Fruit fly (Drosophila melanogaster) whole organism, embryonic: ENCODE data around the gene Rchy1.
A peak's percentile ranks its signal among the peaks of the same experiment; 100 is the strongest.

Source experiments
- ATbp ChIP-seq: fragments of 200-800 bp; sonication (Bioruptor generic); optimal IDR thresholded peaks from 2 replicates; lab custom pipeline; 2017; ENCODE audit warnings: missing biosample characterization, mild to moderate bottlenecking, missing genetic modification characterization, missing genetic modification reagents
- Adf1 ChIP-seq: fragments of 200-800 bp; sonication (Bioruptor generic); IDR thresholded peaks from 2 replicates; pipeline ENCODE4 v1.3.6; 2022; ENCODE audit warnings: missing biosample characterization, missing genetic modification characterization
- Atf3 ChIP-seq: fragments of 200-800 bp; sonication (Bioruptor generic); optimal IDR thresholded peaks from 3 replicates; lab custom pipeline; 2016; ENCODE audit warnings: missing biosample characterization, missing genetic modification characterization
- BEAF-32 ChIP-seq: fragments of 200-800 bp; sonication (Bioruptor generic); optimal IDR thresholded peaks from 3 replicates; lab custom pipeline; 2017; ENCODE audit warnings: missing biosample characterization, missing genetic modification characterization, mild to moderate bottlenecking, moderate library complexity, missing genetic modification reagents
- CG1024 ChIP-seq: fragments of 200-800 bp; sonication (Bioruptor generic); IDR thresholded peaks from 2 replicates; pipeline ENCODE4 v1.3.6; 2022; ENCODE audit warnings: missing biosample characterization, missing genetic modification characterization
- CG12155 ChIP-seq: fragments of 200-800 bp; sonication (Bioruptor generic); optimal IDR thresholded peaks from 3 replicates; lab custom pipeline; 2016; ENCODE audit warnings: missing biosample characterization, missing genetic modification characterization
- CG12769 ChIP-seq: fragments of 200-800 bp; sonication (Bioruptor generic); optimal IDR thresholded peaks from 2 replicates; lab custom pipeline; 2019; ENCODE audit warnings: missing biosample characterization, mild to moderate bottlenecking, missing genetic modification characterization, moderate library complexity
- CG13775 ChIP-seq: fragments of 200-800 bp; sonication (Bioruptor generic); optimal IDR thresholded peaks from 3 replicates; lab custom pipeline; 2017; ENCODE audit warnings: missing biosample characterization, mild to moderate bottlenecking, missing genetic modification characterization
- CG13894 ChIP-seq: fragments of 200-800 bp; sonication (Bioruptor generic); optimal IDR thresholded peaks from 3 replicates; lab custom pipeline; 2018; ENCODE audit warnings: missing biosample characterization, mild to moderate bottlenecking, missing genetic modification characterization, moderate library complexity
- CG1647 ChIP-seq: fragments of 200-800 bp; sonication (Bioruptor generic); optimal IDR thresholded peaks from 3 replicates; lab custom pipeline; 2016; ENCODE audit warnings: missing biosample characterization, missing genetic modification characterization
- CG16815 ChIP-seq: fragments of 200-800 bp; sonication (Bioruptor generic); optimal IDR thresholded peaks from 3 replicates; lab custom pipeline; 2017; ENCODE audit warnings: missing biosample characterization, mild to moderate bottlenecking, missing genetic modification characterization
- CG18764 ChIP-seq: fragments of 200-800 bp; sonication (Bioruptor generic); optimal IDR thresholded peaks from 3 replicates; lab custom pipeline; 2016; ENCODE audit warnings: missing biosample characterization, missing genetic modification characterization
- CG2116 ChIP-seq: fragments of 200-800 bp; sonication (Bioruptor generic); optimal IDR thresholded peaks from 3 replicates; lab custom pipeline; 2018; ENCODE audit warnings: missing biosample characterization, mild to moderate bottlenecking, missing genetic modification characterization
- CG2712 ChIP-seq: fragments of 200-800 bp; optimal IDR thresholded peaks from 3 replicates; lab custom pipeline; 2019; ENCODE audit warnings: missing biosample characterization, mild to moderate bottlenecking, missing genetic modification characterization, moderate library complexity
- CG32532 ChIP-seq: fragments of 200-800 bp; sonication (Bioruptor generic); IDR thresholded peaks from 2 replicates; pipeline ENCODE4 v1.3.6; 2022; ENCODE audit warnings: missing biosample characterization, missing genetic modification characterization
- CG33213 ChIP-seq: fragments of 200-800 bp; sonication (Bioruptor generic); optimal IDR thresholded peaks from 3 replicates; lab custom pipeline; 2016; ENCODE audit warnings: missing biosample characterization, missing genetic modification characterization
- CG4328 ChIP-seq: fragments of 200-800 bp; sonication (Bioruptor generic); optimal IDR thresholded peaks from 3 replicates; lab custom pipeline; 2017; ENCODE audit warnings: missing biosample characterization, missing genetic modification reagents, missing genetic modification characterization
- CG43689 ChIP-seq: fragments of 200-800 bp; sonication (Bioruptor generic); IDR thresholded peaks from 2 replicates; pipeline ENCODE4 v1.3.6; 2022; ENCODE audit warnings: missing biosample characterization, missing genetic modification characterization
- CG4404 ChIP-seq: fragments of 200-800 bp; sonication (Bioruptor generic); IDR thresholded peaks from 2 replicates; pipeline ENCODE4 v1.3.6; 2022; ENCODE audit warnings: missing biosample characterization, missing genetic modification characterization
- CG5180 ChIP-seq: fragments of 200-800 bp; sonication (Bioruptor generic); optimal IDR thresholded peaks from 3 replicates; lab custom pipeline; 2017; ENCODE audit warnings: missing biosample characterization, missing genetic modification characterization, mild to moderate bottlenecking, moderate library complexity, missing genetic modification reagents
- CG8290 ChIP-seq, 3 experiments: fragments of 200-800 bp; sonication (Bioruptor generic); optimal IDR thresholded peaks; 2 replicates each; lab custom pipeline; 2016 to 2019; ENCODE audit warnings: missing biosample characterization in 3 of 3, missing genetic modification characterization in 3 of 3, mild to moderate bottlenecking in 2 of 3, moderate library complexity in 1 of 3
- CG9817 ChIP-seq: fragments of 200-800 bp; sonication (Bioruptor generic); optimal IDR thresholded peaks from 2 replicates; lab custom pipeline; 2018; ENCODE audit warnings: missing biosample characterization, mild to moderate bottlenecking, missing genetic modification characterization, moderate library complexity
- CoRest ChIP-seq: fragments of 200-800 bp; sonication (Bioruptor generic); optimal IDR thresholded peaks from 3 replicates; lab custom pipeline; 2018; ENCODE audit warnings: missing biosample characterization, mild to moderate bottlenecking, missing genetic modification characterization, moderate library complexity
- Dll ChIP-seq: fragments of 200-800 bp; sonication (Bioruptor generic); IDR thresholded peaks from 4 replicates; pipeline ENCODE4 v1.3.6; 2022; ENCODE audit warnings: missing biosample characterization, missing genetic modification characterization; ENCODE audit not compliant: partially characterized antibody
- Hmx ChIP-seq: fragments of 200-800 bp; sonication (Bioruptor generic); optimal IDR thresholded peaks from 2 replicates; lab custom pipeline; 2016; ENCODE audit warnings: missing biosample characterization, missing genetic modification characterization
- Hr78 ChIP-seq, 2 experiments: fragments of 200-800 bp in 1 of 2; fragments of >200 bp in 1 of 2; sonication (Bioruptor generic) in 1 of 2; optimal IDR thresholded peaks; 2 replicates each; lab custom pipeline; 2017 to 2019; ENCODE audit warnings: missing biosample characterization in 2 of 2, missing genetic modification characterization in 2 of 2, mild to moderate bottlenecking in 1 of 2, moderate library complexity in 1 of 2
- MTF-1 ChIP-seq: fragments of 200-800 bp; sonication (Bioruptor generic); optimal IDR thresholded peaks from 2 replicates; lab custom pipeline; 2018; ENCODE audit warnings: missing biosample characterization, mild to moderate bottlenecking, missing genetic modification characterization, borderline replicate concordance
- Mrtf ChIP-seq: fragments of 200-800 bp; sonication (Bioruptor generic); IDR thresholded peaks from 3 replicates; pipeline ENCODE4 v1.3.6; 2022; ENCODE audit warnings: missing biosample characterization, missing genetic modification characterization
- NK7.1 ChIP-seq: fragments of 200-800 bp; sonication (Bioruptor generic); optimal IDR thresholded peaks from 3 replicates; lab custom pipeline; 2016; ENCODE audit warnings: missing biosample characterization, missing genetic modification characterization
- Optix ChIP-seq: fragments of 200-800 bp; sonication (Bioruptor generic); IDR thresholded peaks from 3 replicates; pipeline ENCODE4 v1.3.6; 2022; ENCODE audit warnings: missing biosample characterization, missing genetic modification characterization
- abd-A ChIP-seq: fragments of 200-800 bp; sonication (Bioruptor generic); optimal IDR thresholded peaks from 3 replicates; lab custom pipeline; 2019; ENCODE audit warnings: missing biosample characterization, mild to moderate bottlenecking, missing genetic modification characterization, moderate library complexity
- ap ChIP-seq: fragments of 200-800 bp; sonication (Bioruptor generic); IDR thresholded peaks from 2 replicates; pipeline ENCODE4 v1.3.6; 2022; ENCODE audit warnings: missing biosample characterization, missing genetic modification characterization
- ara ChIP-seq: fragments of 200-800 bp; sonication (Bioruptor generic); IDR thresholded peaks from 2 replicates; pipeline ENCODE4 v1.3.6; 2022; ENCODE audit warnings: missing biosample characterization, missing genetic modification characterization
- chif ChIP-seq, 2 experiments: fragments of 200-800 bp; sonication (Bioruptor generic); optimal IDR thresholded peaks; 3 replicates each; lab custom pipeline; 2016; ENCODE audit warnings: missing biosample characterization in 2 of 2, missing genetic modification characterization in 2 of 2
- dmrt11E ChIP-seq: fragments of 200-800 bp; sonication (Bioruptor generic); optimal IDR thresholded peaks from 3 replicates; lab custom pipeline; 2018; ENCODE audit warnings: missing biosample characterization, mild to moderate bottlenecking, missing genetic modification characterization, moderate library complexity
- ken ChIP-seq: fragments of 200-800 bp; sonication (Bioruptor generic); IDR thresholded peaks from 3 replicates; pipeline ENCODE4 v1.3.6; 2022; ENCODE audit warnings: missing biosample characterization, missing genetic modification characterization
- lmd ChIP-seq: fragments of 200-800 bp; sonication (Bioruptor generic); IDR thresholded peaks from 2 replicates; pipeline ENCODE4 v1.3.6; 2022; ENCODE audit warnings: missing biosample characterization, missing genetic modification characterization
- luna ChIP-seq: fragments of 200-800 bp; sonication (Bioruptor generic); optimal IDR thresholded peaks from 2 replicates; lab custom pipeline; 2016; ENCODE audit warnings: missing biosample characterization, missing genetic modification characterization
- mirr ChIP-seq: fragments of 200-800 bp; sonication (Bioruptor generic); optimal IDR thresholded peaks from 3 replicates; lab custom pipeline; 2018; ENCODE audit warnings: missing biosample characterization, mild to moderate bottlenecking, missing genetic modification characterization
- nerfin-1 ChIP-seq: fragments of 200-800 bp; sonication (Bioruptor generic); optimal IDR thresholded peaks from 3 replicates; lab custom pipeline; 2019; ENCODE audit warnings: missing biosample characterization, mild to moderate bottlenecking, missing genetic modification characterization, moderate library complexity
- repo ChIP-seq: fragments of 200-800 bp; sonication (Bioruptor generic); optimal IDR thresholded peaks from 2 replicates; lab custom pipeline; 2016; ENCODE audit warnings: missing biosample characterization, missing genetic modification characterization
- run ChIP-seq: fragments of 200-800 bp; sonication (Bioruptor generic); optimal IDR thresholded peaks from 3 replicates; lab custom pipeline; 2018; ENCODE audit warnings: missing biosample characterization, mild to moderate bottlenecking, missing genetic modification characterization
- scrt ChIP-seq: fragments of 200-800 bp; sonication (Bioruptor generic); optimal IDR thresholded peaks from 2 replicates; lab custom pipeline; 2018; ENCODE audit warnings: missing biosample characterization, mild to moderate bottlenecking, missing genetic modification characterization, moderate library complexity
- sima ChIP-seq: fragments of 200-800 bp; sonication (Bioruptor generic); optimal IDR thresholded peaks from 2 replicates; lab custom pipeline; 2016; ENCODE audit warnings: missing biosample characterization, missing genetic modification characterization
- sr ChIP-seq: fragments of 200-800 bp; sonication (Bioruptor generic); IDR thresholded peaks from 3 replicates; pipeline ENCODE4 v1.3.6; 2022; ENCODE audit warnings: missing biosample characterization, missing genetic modification characterization
- tap ChIP-seq: fragments of 200-800 bp; optimal IDR thresholded peaks from 3 replicates; lab custom pipeline; 2019; ENCODE audit warnings: missing biosample characterization, mild to moderate bottlenecking, missing genetic modification characterization, moderate library complexity
- tgo ChIP-seq: fragments of 200-800 bp; sonication (Bioruptor generic); IDR thresholded peaks from 3 replicates; pipeline ENCODE4 v1.3.6; 2022; ENCODE audit warnings: missing biosample characterization, missing genetic modification characterization
- wek ChIP-seq: fragments of 200-800 bp; sonication (Bioruptor generic); optimal IDR thresholded peaks from 3 replicates; lab custom pipeline; 2018; ENCODE audit warnings: missing biosample characterization, mild to moderate bottlenecking, missing genetic modification characterization, moderate library complexity
- zen2 ChIP-seq: fragments of 200-800 bp; sonication (Bioruptor generic); IDR thresholded peaks from 3 replicates; pipeline ENCODE4 v1.3.6; 2022; ENCODE audit warnings: missing biosample characterization, missing genetic modification characterization; ENCODE audit not compliant: partially characterized antibody
- zfh2 ChIP-seq: fragments of 200-800 bp; sonication (Bioruptor generic); optimal IDR thresholded peaks from 2 replicates; lab custom pipeline; 2016; ENCODE audit warnings: missing biosample characterization, missing genetic modification characterization

The Rchy1 gene

DNA sequence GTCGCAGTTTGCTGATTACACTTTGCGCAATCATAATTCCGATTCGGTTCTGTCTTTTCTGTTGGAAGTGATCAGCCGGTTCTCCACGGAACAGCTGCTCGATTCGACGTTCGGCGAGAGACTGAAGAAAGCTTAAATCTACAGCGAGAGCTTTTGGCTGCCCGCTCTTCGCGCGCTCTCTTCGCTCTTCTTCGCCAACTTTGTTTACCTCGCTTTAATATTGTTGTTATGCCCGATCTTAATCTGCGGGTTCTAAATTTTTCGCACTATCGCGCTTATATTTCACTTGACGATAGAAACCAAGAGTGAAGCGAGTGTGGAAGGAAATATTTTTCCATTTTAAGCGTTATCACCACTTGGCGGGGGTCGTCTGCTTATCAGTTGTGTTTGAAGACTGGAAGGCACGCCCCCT is 28.9 kb upstream of the Rchy1 start, which contains the start of gene CG9547 (continued):
- no peak for TF ChIP-seq CG8290 (GFP tag; optimal IDR thresholded peaks at IDR 0.05; lab: Kevin White, UChicago)
- peak in 1 of 2 experiments; percentile 36 for TF ChIP-seq CG8290 (tag; optimal IDR thresholded peaks at IDR 0.05; lab: Kevin White, UChicago)
- TF ChIP-seq CG33213 (GFP tag; lab: Kevin White, UChicago), result no peak
- no peak for TF ChIP-seq NK7.1 (GFP tag; lab: Kevin White, UChicago)
- no peak for TF ChIP-seq ara (GFP tag; lab: Robert Waterston, UW)
- TF ChIP-seq Adf1, result peak; percentile 37; the same call in 1 of the 2 replicates
- no peak for TF ChIP-seq CG13775
- no peak for TF ChIP-seq tgo
- no peak for TF ChIP-seq repo (GFP tag; lab: Kevin White, UChicago)
- TF ChIP-seq Mrtf, result no peak
- TF ChIP-seq zen2, result peak; percentile 49; the same call in 2 of the 3 replicates
- no peak for TF ChIP-seq Optix (GFP tag; lab: Robert Waterston, UW)
- TF ChIP-seq ap (GFP tag; lab: Robert Waterston, UW), result no peak
- TF ChIP-seq tap (tag; lab: Kevin White, UChicago), result no peak
- no peak for TF ChIP-seq CG43689 (GFP tag; lab: Robert Waterston, UW)
- no peak for TF ChIP-seq dmrt11E (tag; lab: Kevin White, UChicago)
- no peak for TF ChIP-seq CG1024 (GFP tag; lab: Robert Waterston, UW)
- TF ChIP-seq CG18764, result no peak
- peak; percentile 31 for TF ChIP-seq wek (GFP tag; lab: Kevin White, UChicago)
- TF ChIP-seq CG12155 (GFP tag; lab: Kevin White, UChicago), result peak; percentile 84
- TF ChIP-seq CG4328 (GFP tag; lab: Kevin White, UChicago), result no peak
- TF ChIP-seq CG16815 (GFP tag; lab: Kevin White, UChicago), result no peak
- peak; percentile 79 for TF ChIP-seq mirr (GFP tag; lab: Kevin White, UChicago)
- TF ChIP-seq luna, result no peak
- TF ChIP-seq Atf3, result no peak
- TF ChIP-seq lmd (GFP tag; lab: Robert Waterston, UW), result no peak
- TF ChIP-seq chif (GFP tag; optimal IDR thresholded peaks at IDR 0.05; lab: Kevin White, UChicago), result no peak
- no peak for TF ChIP-seq CG9817 (tag; lab: Kevin White, UChicago)
- TF ChIP-seq run (tag; lab: Kevin White, UChicago), result peak; percentile 54
- TF ChIP-seq CG1647 (GFP tag; lab: Kevin White, UChicago), result no peak
- TF ChIP-seq Hr78 (GFP tag; optimal IDR thresholded peaks at IDR 0.05; lab: Kevin White, UChicago), result peak in 1 of 2 experiments; percentile 60
- TF ChIP-seq zfh2 (GFP tag; lab: Kevin White, UChicago), result no peak
- no peak for TF ChIP-seq nerfin-1 (tag; lab: Kevin White, UChicago)
- no peak for TF ChIP-seq sima (GFP tag; lab: Kevin White, UChicago)
- no peak for TF ChIP-seq Hmx
- TF ChIP-seq CG12769 (tag; lab: Kevin White, UChicago), result no peak
- no peak for TF ChIP-seq sr (GFP tag; lab: Robert Waterston, UW)
- TF ChIP-seq Dll (GFP tag; lab: Robert Waterston, UW), result peak; percentile 27; the same call in 2 of the 4 replicates
- no peak for TF ChIP-seq ken (GFP tag; lab: Robert Waterston, UW)
- no peak for TF ChIP-seq CG4404
- TF ChIP-seq CG2712 (tag; lab: Kevin White, UChicago), result no peak
- TF ChIP-seq CG5180 (GFP tag; lab: Kevin White, UChicago), result peak; percentile 39
- no peak for TF ChIP-seq ATbp
- TF ChIP-seq CG32532 (GFP tag; lab: Robert Waterston, UW), result no peak
- no peak for TF ChIP-seq abd-A
- peak; percentile 11 for TF ChIP-seq BEAF-32
- no peak for TF ChIP-seq CoRest
- peak; percentile 44 for TF ChIP-seq CG13894
- TF ChIP-seq scrt (GFP tag; lab: Kevin White, UChicago), result no peak
- peak; percentile 5 for TF ChIP-seq MTF-1 (GFP tag; lab: Kevin White, UChicago)
- no peak for TF ChIP-seq CG2116 (GFP tag; lab: Kevin White, UChicago)
